Worm (Caenorhabditis elegans) whole organism, L4 larva: ENCODE measurements around the gene T28A8.5.

Experiments used
- D1046.2 ChIP-seq: fragments of 200-800 bp; sonication (Bioruptor generic); IDR thresholded peaks from 2 replicates; pipeline ENCODE4 v1.3.6; 2022; ENCODE audit warnings: missing genetic modification characterization, missing compliant biosample characterization
- F10B5.3 ChIP-seq: sonication (generic microtip); optimal IDR thresholded peaks from 2 replicates; lab custom pipeline; 2016; ENCODE audit warnings: mild to moderate bottlenecking, missing genetic modification characterization, missing compliant biosample characterization
- F37D6.2 ChIP-seq: sonication (generic microtip); optimal IDR thresholded peaks from 2 replicates; lab custom pipeline; 2016; ENCODE audit warnings: mild to moderate bottlenecking, missing genetic modification characterization, missing compliant biosample characterization
- F49E8.2 ChIP-seq: sonication (generic microtip); optimal IDR thresholded peaks from 2 replicates; lab custom pipeline; 2016; ENCODE audit warnings: missing compliant biosample characterization, mild to moderate bottlenecking, missing genetic modification characterization, borderline replicate concordance
- R02D3.7 ChIP-seq: fragments of 150-350 bp; sonication (generic microtip); optimal IDR thresholded peaks from 3 replicates; lab custom pipeline; 2014; ENCODE audit warnings: missing biosample characterization, missing genetic modification characterization
- T20F7.1 ChIP-seq: fragments of 200-800 bp; sonication (Bioruptor generic); optimal IDR thresholded peaks from 2 replicates; lab custom pipeline; 2018; ENCODE audit warnings: mild to moderate bottlenecking, missing genetic modification characterization, missing compliant biosample characterization
- Y48G9A.11 ChIP-seq: fragments of 200-800 bp; sonication (Bioruptor generic); IDR thresholded peaks from 2 replicates; pipeline ENCODE4 v1.3.6; 2022; ENCODE audit warnings: missing genetic modification reagents, missing genetic modification characterization, missing compliant biosample characterization
- Y75B8A.6 ChIP-seq: fragments of 200-800 bp; sonication (Bioruptor generic); IDR thresholded peaks from 2 replicates; pipeline ENCODE4 v1.3.6; 2022; ENCODE audit warnings: missing genetic modification reagents, missing genetic modification characterization, missing compliant biosample characterization
- ZK546.5 ChIP-seq, 2 experiments: sonication (generic microtip); optimal IDR thresholded peaks; 2 replicates each; lab custom pipeline; 2017; ENCODE audit warnings: missing biosample characterization in 2 of 2, missing genetic modification characterization in 2 of 2
- ama-1 ChIP-seq: fragments of 150-350 bp; optimal IDR thresholded peaks from 2 replicates; lab custom pipeline; 2014; ENCODE audit warnings: inconsistent platforms, mixed read lengths
- arid-1 ChIP-seq: fragments of 200-800 bp; sonication (Bioruptor generic); conservative IDR thresholded peaks from 2 replicates; pipeline ENCODE4 v1.3.6; 2022; ENCODE audit warnings: missing genetic modification reagents, missing genetic modification characterization, missing compliant biosample characterization
- attf-4 ChIP-seq: sonication (generic microtip); optimal IDR thresholded peaks from 3 replicates; lab custom pipeline; 2017; ENCODE audit warnings: missing biosample characterization, missing genetic modification characterization
- ceh-28 ChIP-seq: fragments of 150-350 bp; optimal IDR thresholded peaks from 2 replicates; lab custom pipeline; 2014; ENCODE audit warnings: missing biosample characterization, missing genetic modification reagents, missing genetic modification characterization
- ceh-82 ChIP-seq: sonication (generic microtip); optimal IDR thresholded peaks from 2 replicates; lab custom pipeline; 2017; ENCODE audit warnings: missing biosample characterization, missing genetic modification characterization
- ces-1 ChIP-seq: fragments of 150-350 bp; sonication (generic microtip); optimal IDR thresholded peaks from 4 replicates; lab custom pipeline; 2014; ENCODE audit warnings: missing biosample characterization, missing genetic modification reagents, missing genetic modification characterization
- daf-19 ChIP-seq: fragments of 200-800 bp; sonication (Bioruptor generic); conservative IDR thresholded peaks from 2 replicates; pipeline ENCODE4 v1.3.6; 2022; ENCODE audit warnings: missing genetic modification characterization, missing compliant biosample characterization
- daf-8 ChIP-seq: fragments of 200-800 bp; sonication (Bioruptor generic); IDR thresholded peaks from 2 replicates; pipeline ENCODE4 v1.3.6; 2022; ENCODE audit warnings: missing genetic modification characterization, missing compliant biosample characterization
- duxl-1 ChIP-seq: sonication (generic microtip); optimal IDR thresholded peaks from 2 replicates; lab custom pipeline; 2016; ENCODE audit warnings: mild to moderate bottlenecking, missing genetic modification characterization, moderate library complexity, missing compliant biosample characterization; ENCODE audit not compliant: poor library complexity
- fkh-10 ChIP-seq: fragments of 150-350 bp; optimal IDR thresholded peaks from 2 replicates; lab custom pipeline; 2014; ENCODE audit warnings: missing biosample characterization, missing genetic modification reagents, missing genetic modification characterization
- fos-1 ChIP-seq: fragments of 150-350 bp; optimal IDR thresholded peaks from 2 replicates; lab custom pipeline; 2014; ENCODE audit warnings: missing biosample characterization, missing genetic modification characterization
- hif-1 ChIP-seq, 2 experiments: sonication (generic microtip); optimal IDR thresholded peaks; 2 replicates each; lab custom pipeline; 2016 to 2017; ENCODE audit warnings: missing compliant biosample characterization in 2 of 2, missing genetic modification characterization in 2 of 2, missing genetic modification reagents in 2 of 2, missing genotype in 2 of 2, mild to moderate bottlenecking in 1 of 2
- hlh-11 ChIP-seq: fragments of 200-800 bp; sonication (Bioruptor generic); optimal IDR thresholded peaks from 2 replicates; lab custom pipeline; 2018; ENCODE audit warnings: mild to moderate bottlenecking, missing genetic modification characterization, missing compliant biosample characterization
- hlh-30 ChIP-seq: sonication (generic microtip); optimal IDR thresholded peaks from 2 replicates; lab custom pipeline; 2017; ENCODE audit warnings: antibody characterized with exemption, mild to moderate bottlenecking, missing genetic modification characterization, missing compliant biosample characterization; ENCODE audit not compliant: insufficient read depth
- hmg-1.1 ChIP-seq: fragments of 200-800 bp; sonication (Bioruptor generic); IDR thresholded peaks from 2 replicates; pipeline ENCODE4 v1.3.6; 2022; ENCODE audit warnings: missing genetic modification reagents, missing genetic modification characterization, missing compliant biosample characterization
- lin-15B ChIP-seq: fragments of 150-350 bp; sonication (generic microtip); optimal IDR thresholded peaks from 3 replicates; lab custom pipeline; 2014; ENCODE audit warnings: missing biosample characterization, missing genetic modification characterization
- lin-38 ChIP-seq: fragments of 200-800 bp; sonication (Bioruptor generic); IDR thresholded peaks from 2 replicates; pipeline ENCODE4 v1.3.6; 2022; ENCODE audit warnings: missing genetic modification reagents, missing genetic modification characterization, missing compliant biosample characterization
- lin-39 ChIP-seq: fragments of 150-350 bp; optimal IDR thresholded peaks from 2 replicates; lab custom pipeline; 2014; ENCODE audit warnings: missing biosample characterization, missing genetic modification reagents, missing genetic modification characterization
- lsy-2 ChIP-seq, 2 experiments: fragments of 150-350 bp in 1 of 2; sonication (generic microtip) in 1 of 2; optimal IDR thresholded peaks; 2 replicates each; lab custom pipeline; 2014 to 2017; ENCODE audit warnings: missing biosample characterization in 2 of 2, missing genetic modification characterization in 2 of 2
- madf-9 ChIP-seq: fragments of 200-800 bp; sonication (Bioruptor generic); conservative IDR thresholded peaks from 2 replicates; pipeline ENCODE4 v1.3.6; 2022; ENCODE audit warnings: missing genetic modification reagents, missing genetic modification characterization, missing compliant biosample characterization
- mdl-1 ChIP-seq, 2 experiments: fragments of 150-350 bp in 1 of 2; sonication (generic microtip) in 1 of 2; optimal IDR thresholded peaks; 2 replicates each; lab custom pipeline; 2014 to 2017; ENCODE audit warnings: missing biosample characterization in 2 of 2, missing genetic modification characterization in 2 of 2
- mep-1 ChIP-seq: fragments of 150-350 bp; sonication (generic microtip); optimal IDR thresholded peaks from 3 replicates; lab custom pipeline; 2014; ENCODE audit warnings: missing biosample characterization, missing genetic modification characterization
- mxl-2 ChIP-seq: fragments of 200-800 bp; sonication (Bioruptor generic); conservative IDR thresholded peaks from 2 replicates; pipeline ENCODE4 v1.3.6; 2022; ENCODE audit warnings: missing genetic modification reagents, missing genetic modification characterization, missing compliant biosample characterization
- nhr-102 ChIP-seq: sonication (generic microtip); optimal IDR thresholded peaks from 2 replicates; lab custom pipeline; 2016; ENCODE audit warnings: mild to moderate bottlenecking, missing genetic modification characterization, moderate library complexity, missing compliant biosample characterization
- nhr-11 ChIP-seq: fragments of 150-350 bp; optimal IDR thresholded peaks from 2 replicates; lab custom pipeline; 2014; ENCODE audit warnings: missing biosample characterization, missing genetic modification characterization
- nhr-111 ChIP-seq: fragments of 200-800 bp; sonication (Bioruptor generic); optimal IDR thresholded peaks from 2 replicates; lab custom pipeline; 2018; ENCODE audit warnings: mild to moderate bottlenecking, missing genetic modification characterization, missing compliant biosample characterization
- nhr-237 ChIP-seq: sonication (generic microtip); optimal IDR thresholded peaks from 2 replicates; lab custom pipeline; 2017; ENCODE audit warnings: missing biosample characterization, missing genetic modification characterization
- nhr-42 ChIP-seq: fragments of 200-800 bp; sonication (Bioruptor generic); IDR thresholded peaks from 2 replicates; pipeline ENCODE4 v1.3.6; 2022; ENCODE audit warnings: missing genetic modification characterization, missing compliant biosample characterization
- nhr-77 ChIP-seq: fragments of 150-350 bp; optimal IDR thresholded peaks from 2 replicates; lab custom pipeline; 2014; ENCODE audit warnings: missing biosample characterization, missing genetic modification characterization
- php-3 ChIP-seq: fragments of 200-800 bp; sonication (Bioruptor generic); IDR thresholded peaks from 2 replicates; pipeline ENCODE4 v1.3.6; 2022; ENCODE audit warnings: missing genetic modification reagents, missing genetic modification characterization, missing compliant biosample characterization
- saeg-2 ChIP-seq: fragments of 200-800 bp; sonication (Bioruptor generic); IDR thresholded peaks from 2 replicates; pipeline ENCODE4 v1.3.6; 2022; ENCODE audit warnings: missing genetic modification reagents, missing genetic modification characterization, missing compliant biosample characterization
- sdz-12 ChIP-seq: fragments of 200-800 bp; sonication (Bioruptor generic); optimal IDR thresholded peaks from 2 replicates; lab custom pipeline; 2018; ENCODE audit warnings: mild to moderate bottlenecking, missing genetic modification characterization, missing compliant biosample characterization
- set-16 ChIP-seq: fragments of 200-800 bp; sonication (Bioruptor generic); IDR thresholded peaks from 2 replicates; pipeline ENCODE4 v1.3.6; 2022; ENCODE audit warnings: missing genetic modification reagents, missing genetic modification characterization, missing compliant biosample characterization
- snpc-4 ChIP-seq: fragments of 150-350 bp; optimal IDR thresholded peaks from 2 replicates; lab custom pipeline; 2014; ENCODE audit warnings: missing biosample characterization, missing genetic modification characterization
- spr-1 ChIP-seq: sonication (generic microtip); optimal IDR thresholded peaks from 2 replicates; lab custom pipeline; 2016; ENCODE audit warnings: mild to moderate bottlenecking, missing genetic modification characterization, missing compliant biosample characterization
- tag-97 ChIP-seq: fragments of 200-800 bp; sonication (Bioruptor generic); IDR thresholded peaks from 2 replicates; pipeline ENCODE4 v1.3.6; 2022; ENCODE audit warnings: missing genetic modification characterization, missing compliant biosample characterization
- tra-1 ChIP-seq: fragments of 200-800 bp; sonication (Bioruptor generic); IDR thresholded peaks from 2 replicates; pipeline ENCODE4 v1.3.6; 2022; ENCODE audit warnings: missing genetic modification reagents, missing genetic modification characterization, missing compliant biosample characterization
- unc-130 ChIP-seq: sonication (generic microtip); optimal IDR thresholded peaks from 2 replicates; lab custom pipeline; 2016; ENCODE audit warnings: missing genetic modification reagents, missing genetic modification characterization, missing compliant biosample characterization
- unc-39 ChIP-seq: sonication (generic microtip); optimal IDR thresholded peaks from 2 replicates; lab custom pipeline; 2017; ENCODE audit warnings: missing biosample characterization, missing genetic modification characterization
- vab-7 ChIP-seq: fragments of 200-800 bp; sonication (Bioruptor generic); IDR thresholded peaks from 2 replicates; pipeline ENCODE4 v1.3.6; 2022; ENCODE audit warnings: missing genetic modification reagents, missing genetic modification characterization, missing compliant biosample characterization
- zag-1 ChIP-seq: fragments of 150-350 bp; optimal IDR thresholded peaks from 2 replicates; lab custom pipeline; 2014; ENCODE audit warnings: missing biosample characterization, missing genetic modification characterization
- zfp-3 ChIP-seq: fragments of 200-800 bp; sonication (Bioruptor generic); conservative IDR thresholded peaks from 2 replicates; pipeline ENCODE4 v1.3.6; 2022; ENCODE audit warnings: missing genetic modification reagents, missing genetic modification characterization, missing compliant biosample characterization
- zip-11 ChIP-seq: fragments of 200-800 bp; sonication (Bioruptor generic); IDR thresholded peaks from 2 replicates; pipeline ENCODE4 v1.3.6; 2022; ENCODE audit warnings: missing genetic modification characterization, missing compliant biosample characterization

The T28A8.5 gene

DNA sequence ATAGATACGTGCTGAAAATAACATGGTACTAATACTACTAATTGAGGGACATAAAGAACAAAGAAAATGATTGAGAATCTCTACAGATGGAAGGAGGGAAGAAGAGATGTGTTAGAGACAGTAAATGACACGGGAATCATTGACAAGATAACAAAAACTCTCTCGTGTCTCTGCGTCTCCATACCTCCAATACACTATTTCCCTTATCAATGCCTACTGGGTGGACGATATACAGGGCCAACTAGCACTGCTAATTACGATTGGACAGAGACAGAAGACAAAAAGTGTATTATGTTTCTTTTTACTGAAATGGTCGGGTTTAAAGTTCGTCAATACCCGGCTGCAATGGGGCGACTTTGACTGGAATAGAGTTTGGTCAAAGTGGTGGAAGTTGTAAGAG lies 43.2 kb downstream of the T28A8.5 start:
- TF ChIP-seq hif-1 (tag; optimal IDR thresholded peaks at IDR 0.05; lab: Kevin White, UChicago) (peak in 1 of 2 experiments; percentile 0), nhr-102 (tag; lab: Kevin White, UChicago) (no peak), nhr-237 (tag; lab: Kevin White, UChicago) (no peak), fkh-10 (GFP tag; lab: Kevin White, UChicago) (no peak), F49E8.2 (tag; lab: Kevin White, UChicago) (no peak), zag-1 (tag; lab: Kevin White, UChicago) (no peak), zfp-3 (0 out of 2 replicates have a peak, but pooled peaks have one; percentile 10), lin-39 (tag; lab: Kevin White, UChicago) (no peak), ceh-28 (tag; lab: Kevin White, UChicago) (no peak), nhr-42 (no peak), lin-38 (no peak), ceh-82 (tag; lab: Kevin White, UChicago) (no peak), ama-1 (lab: Kevin White, UChicago) (no peak), unc-39 (tag; lab: Kevin White, UChicago) (no peak), tag-97 (no peak), php-3 (peak; percentile 40; the same call in 1 of the 2 replicates), nhr-77 (tag; lab: Kevin White, UChicago) (peak; percentile 76), spr-1 (tag; lab: Kevin White, UChicago) (no peak), Y75B8A.6 (GFP tag; lab: Robert Waterston, UW) (no peak), mep-1 (peak; percentile 29), ces-1 (GFP tag; lab: Kevin White, UChicago) (no peak), duxl-1 (tag; lab: Kevin White, UChicago) (no peak), arid-1 (GFP tag; lab: Robert Waterston, UW) (no peak), D1046.2 (GFP tag; lab: Robert Waterston, UW) (no peak), set-16 (GFP tag; lab: Robert Waterston, UW) (no peak), hlh-11 (tag; lab: Kevin White, UChicago) (peak; percentile 89), hlh-30 (tag; lab: Kevin White, UChicago) (peak; percentile 16), saeg-2 (GFP tag; lab: Robert Waterston, UW) (no peak), T20F7.1 (GFP tag; lab: Kevin White, UChicago) (peak; percentile 9), F37D6.2 (tag; lab: Kevin White, UChicago) (no peak), daf-19 (GFP tag; lab: Robert Waterston, UW) (no peak), tra-1 (GFP tag; lab: Robert Waterston, UW) (peak; percentile 68; the same call in 1 of the 2 replicates), nhr-111 (no peak), R02D3.7 (no peak), lsy-2 (tag; optimal IDR thresholded peaks at IDR 0.05; lab: Kevin White, UChicago) (peak in 1 of 2 experiments; percentile 22), unc-130 (GFP tag; lab: Kevin White, UChicago) (no peak), attf-4 (tag; lab: Kevin White, UChicago) (no peak), mxl-2 (GFP tag; lab: Robert Waterston, UW) (no peak), Y48G9A.11 (GFP tag; lab: Robert Waterston, UW) (no peak), nhr-11 (tag; lab: Kevin White, UChicago) (no peak), vab-7 (no peak), sdz-12 (GFP tag; lab: Kevin White, UChicago) (no peak), madf-9 (GFP tag; lab: Robert Waterston, UW) (no peak), lin-15B (no peak), F10B5.3 (tag; lab: Kevin White, UChicago) (no peak), mdl-1 (tag; optimal IDR thresholded peaks at IDR 0.05; lab: Kevin White, UChicago) (peak in 1 of 2 experiments; percentile 9), snpc-4 (tag; lab: Kevin White, UChicago) (no peak), fos-1 (no peak), zip-11 (GFP tag; lab: Robert Waterston, UW) (no peak), ZK546.5 (tag; optimal IDR thresholded peaks at IDR 0.05; lab: Kevin White, UChicago) (no peak), hmg-1.1 (GFP tag; lab: Robert Waterston, UW) (no peak), daf-8 (GFP tag; lab: Robert Waterston, UW) (no peak)
